Worm (Caenorhabditis elegans) whole organism, mixed stage, embryonic: ENCODE measurements around the gene F15A4.2.

Experiments used
- blmp-1 ChIP-seq: fragments of 150-350 bp; optimal IDR thresholded peaks from 2 replicates; lab custom pipeline; 2014; ENCODE audit warnings: missing biosample characterization, missing genetic modification characterization
- lsy-2 ChIP-seq: fragments of 150-350 bp; optimal IDR thresholded peaks from 2 replicates; lab custom pipeline; 2014; ENCODE audit warnings: missing biosample characterization, missing genetic modification characterization
- mep-1 ChIP-seq: fragments of 150-350 bp; optimal IDR thresholded peaks from 2 replicates; lab custom pipeline; 2017; ENCODE audit warnings: missing biosample characterization, missing genetic modification reagents, missing genetic modification characterization, inconsistent platforms
- nhr-12 ChIP-seq: fragments of 150-350 bp; optimal IDR thresholded peaks from 2 replicates; lab custom pipeline; 2014; ENCODE audit warnings: missing biosample characterization, missing genetic modification characterization
- nhr-237 ChIP-seq: fragments of 150-350 bp; optimal IDR thresholded peaks from 2 replicates; lab custom pipeline; 2014; ENCODE audit warnings: missing biosample characterization, missing genetic modification characterization
- nhr-28 ChIP-seq: fragments of 150-350 bp; optimal IDR thresholded peaks from 2 replicates; lab custom pipeline; 2014; ENCODE audit warnings: missing biosample characterization, missing genetic modification characterization
- nhr-76 ChIP-seq: sonication (generic microtip); optimal IDR thresholded peaks from 2 replicates; lab custom pipeline; 2017; ENCODE audit warnings: missing biosample characterization, missing genetic modification characterization
- pha-4 ChIP-seq: fragments of 150-350 bp; optimal IDR thresholded peaks from 2 replicates; lab custom pipeline; 2018; ENCODE audit warnings: missing biosample characterization, missing genetic modification reagents, missing genetic modification characterization
- snpc-4 ChIP-seq: fragments of 150-350 bp; optimal IDR thresholded peaks from 2 replicates; lab custom pipeline; 2014; ENCODE audit warnings: missing biosample characterization, missing genetic modification characterization
- tbx-8 ChIP-seq: fragments of 200-800 bp; sonication (Bioruptor generic); optimal IDR thresholded peaks from 2 replicates; lab custom pipeline; 2018; ENCODE audit warnings: mild to moderate bottlenecking, missing genetic modification characterization, moderate library complexity, missing compliant biosample characterization
- unc-39 ChIP-seq: fragments of 150-350 bp; optimal IDR thresholded peaks from 2 replicates; lab custom pipeline; 2014; ENCODE audit warnings: missing biosample characterization, missing genetic modification characterization
- unc-62 ChIP-seq: fragments of 150-350 bp; optimal IDR thresholded peaks from 2 replicates; lab custom pipeline; 2014; ENCODE audit warnings: missing biosample characterization, missing genetic modification reagents, missing genetic modification characterization
- ztf-11 ChIP-seq: fragments of 150-350 bp; optimal IDR thresholded peaks from 2 replicates; lab custom pipeline; 2014; ENCODE audit warnings: missing biosample characterization, missing genetic modification characterization

ce11 chrII:12414805-12415204 lies 47.5 kb upstream of the F15A4.2 start, which contains the start of gene Y57A10C.11:
- TF ChIP-seq snpc-4 (tag; lab: Kevin White, UChicago) (no peak), unc-62 (GFP tag; lab: Kevin White, UChicago) (no peak), ztf-11 (tag; lab: Kevin White, UChicago) (no peak), pha-4 (tag; lab: Kevin White, UChicago) (no peak), nhr-76 (tag; lab: Kevin White, UChicago) (no peak), nhr-12 (tag; lab: Kevin White, UChicago) (no peak), blmp-1 (tag; lab: Kevin White, UChicago) (no peak), nhr-237 (tag; lab: Kevin White, UChicago) (no peak), tbx-8 (GFP tag; lab: Kevin White, UChicago) (no peak), mep-1 (no peak), lsy-2 (tag; lab: Kevin White, UChicago) (no peak), unc-39 (tag; lab: Kevin White, UChicago) (no peak), nhr-28 (tag; lab: Kevin White, UChicago) (no peak)
